Fruit fly (Drosophila melanogaster) whole organism, wandering third instar larva: ENCODE measurements around the gene scpr-C.
A peak's percentile ranks its signal among the peaks of the same experiment; 100 is the strongest.

Experiments used
- Abd-B ChIP-seq: fragments of >200 bp; optimal IDR thresholded peaks from 2 replicates; lab custom pipeline; 2017; ENCODE audit warnings: missing biosample characterization, missing genetic modification characterization
- CG32264 ChIP-seq: fragments of 200-800 bp; sonication (Bioruptor generic); optimal IDR thresholded peaks from 2 replicates; lab custom pipeline; 2016; ENCODE audit warnings: missing biosample characterization, missing genetic modification characterization
- Dfd ChIP-seq: fragments of >200 bp; optimal IDR thresholded peaks from 2 replicates; lab custom pipeline; 2017; ENCODE audit warnings: missing biosample characterization, missing genetic modification characterization
- Dif ChIP-seq: fragments of 200-275, 200-300 bp; sonication (Bioruptor generic); optimal IDR thresholded peaks from 2 replicates; lab custom pipeline; 2018; ENCODE audit warnings: missing biosample characterization, missing genetic modification characterization; ENCODE audit not compliant: partially characterized antibody
- HLH106 ChIP-seq: fragments of 200-800 bp; optimal IDR thresholded peaks from 3 replicates; lab custom pipeline; 2019; ENCODE audit warnings: missing biosample characterization, mild to moderate bottlenecking, missing genetic modification characterization, moderate library complexity
- Hr78 ChIP-seq: fragments of >200 bp; optimal IDR thresholded peaks from 2 replicates; lab custom pipeline; 2017; ENCODE audit warnings: missing biosample characterization, missing genetic modification characterization
- Hr83 ChIP-seq: fragments of 200-300 bp; sonication (Bioruptor generic); optimal IDR thresholded peaks from 2 replicates; lab custom pipeline; 2016; ENCODE audit warnings: missing biosample characterization, mild to moderate bottlenecking, missing genetic modification characterization, moderate library complexity; ENCODE audit not compliant: poor library complexity, severe bottlenecking
- Jra ChIP-seq: sonication (Bioruptor generic); optimal IDR thresholded peaks from 2 replicates; lab custom pipeline; 2016; ENCODE audit warnings: missing biosample characterization, missing genetic modification characterization
- Mio ChIP-seq: sonication (Bioruptor generic); optimal IDR thresholded peaks from 2 replicates; lab custom pipeline; 2016; ENCODE audit warnings: missing biosample characterization, missing genetic modification characterization
- Myc ChIP-seq: fragments of >200 bp; optimal IDR thresholded peaks from 2 replicates; lab custom pipeline; 2017
- Sp1 ChIP-seq: fragments of 200-800 bp; sonication (Bioruptor generic); optimal IDR thresholded peaks from 3 replicates; lab custom pipeline; 2019; ENCODE audit warnings: missing biosample characterization, mild to moderate bottlenecking, missing genetic modification characterization, moderate library complexity
- br ChIP-seq: fragments of 200-800 bp; sonication (Bioruptor generic); optimal IDR thresholded peaks from 2 replicates; lab custom pipeline; 2016; ENCODE audit warnings: missing biosample characterization, missing genetic modification characterization
- dl ChIP-seq, 2 experiments: fragments of 175-275, 200-275 bp in 1 of 2; fragments of 200-275 bp in 1 of 2; sonication (Bioruptor generic); optimal IDR thresholded peaks; lab custom pipeline; 2018; ENCODE audit warnings: mild to moderate bottlenecking in 2 of 2, missing biosample characterization in 2 of 2, missing genetic modification characterization in 2 of 2, moderate library complexity in 2 of 2; ENCODE audit not compliant: partially characterized antibody in 2 of 2, insufficient read depth in 1 of 2
- foxo ChIP-seq, 2 experiments: fragments of 200-800 bp; sonication (Bioruptor generic); optimal IDR thresholded peaks; 2 replicates in 1 of 2; 3 replicates in 1 of 2; lab custom pipeline; 2016 to 2017; ENCODE audit warnings: missing biosample characterization in 2 of 2, missing genetic modification characterization in 2 of 2
- fru ChIP-seq: fragments of 200-800 bp; sonication (Bioruptor generic); optimal IDR thresholded peaks from 3 replicates; lab custom pipeline; 2016; ENCODE audit warnings: missing biosample characterization, mild to moderate bottlenecking, missing genetic modification characterization
- h ChIP-seq: fragments of 200-800 bp; sonication (Bioruptor generic); optimal IDR thresholded peaks from 3 replicates; lab custom pipeline; 2016; ENCODE audit warnings: missing biosample characterization, mild to moderate bottlenecking, missing genetic modification characterization
- rgr ChIP-seq: fragments of 200-800 bp; sonication (Bioruptor generic); optimal IDR thresholded peaks from 3 replicates; lab custom pipeline; 2016; ENCODE audit warnings: missing biosample characterization, mild to moderate bottlenecking, missing genetic modification characterization
- sv ChIP-seq: fragments of 200-800 bp; sonication (Bioruptor generic); optimal IDR thresholded peaks from 3 replicates; lab custom pipeline; 2016; ENCODE audit warnings: missing biosample characterization, missing genetic modification characterization

The scpr-C gene

DNA sequence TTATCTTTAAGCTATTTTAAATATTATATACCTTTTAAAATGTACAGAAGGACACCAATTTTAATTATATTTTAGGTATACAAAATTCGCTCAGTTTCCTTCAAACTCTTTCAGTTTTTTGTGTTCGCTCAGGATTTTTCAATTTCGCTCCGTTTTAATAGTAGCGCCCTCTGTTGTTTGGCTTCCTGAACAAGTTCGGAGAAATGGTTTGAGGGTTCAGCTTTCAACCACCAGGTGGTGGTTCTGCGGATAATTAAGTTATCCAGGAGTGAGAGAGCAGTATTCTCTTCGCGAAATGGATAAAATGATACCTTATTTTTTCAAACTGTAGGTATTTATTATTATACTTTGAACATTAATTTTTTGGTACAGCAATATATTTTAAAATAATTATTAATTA, 43.7 kb downstream of the scpr-C start:
- TF ChIP-seq br (GFP tag; lab: Kevin White, UChicago) (peak; percentile 2), Abd-B (no peak), foxo (GFP tag; optimal IDR thresholded peaks at IDR 0.05; lab: Kevin White, UChicago) (peak in 1 of 2 experiments; percentile 11), rgr (GFP tag; lab: Kevin White, UChicago) (peak; percentile 37), Dif (GFP tag; lab: Kevin White, UChicago) (no peak), fru (GFP tag; lab: Kevin White, UChicago) (peak; percentile 7), Sp1 (peak; percentile 17), HLH106 (peak; percentile 10), h (GFP tag; lab: Kevin White, UChicago) (peak; percentile 15), sv (GFP tag; lab: Kevin White, UChicago) (peak; percentile 7)

DNA sequence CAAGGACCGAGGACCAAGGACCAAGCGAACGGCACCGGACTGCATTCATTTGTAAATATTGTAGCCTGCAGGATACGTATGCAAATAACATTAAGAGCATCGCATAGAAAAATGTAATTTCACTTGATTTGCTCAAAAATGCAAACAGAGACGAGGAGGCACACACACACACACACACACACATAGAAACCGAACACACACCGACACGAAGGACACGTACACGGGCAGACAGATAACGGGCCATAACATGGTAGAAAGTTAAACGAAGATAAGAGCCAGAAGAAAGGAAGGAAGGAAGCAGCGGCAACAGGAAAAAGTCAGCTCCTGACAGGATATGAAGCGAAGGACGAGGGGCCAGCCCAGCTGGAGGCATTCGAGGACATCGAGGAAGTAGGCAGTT, 45.3 kb downstream of the scpr-C start:
- TF ChIP-seq Dfd (GFP tag; lab: Kevin White, UChicago) (peak; percentile 59), CG32264 (no peak), Abd-B (no peak), Jra (GFP tag; lab: Kevin White, UChicago) (no peak), br (GFP tag; lab: Kevin White, UChicago) (no peak), Myc (lab: Kevin White, UChicago) (no peak), h (GFP tag; lab: Kevin White, UChicago) (no peak), sv (GFP tag; lab: Kevin White, UChicago) (no peak), Hr78 (GFP tag; lab: Kevin White, UChicago) (no peak)

DNA sequence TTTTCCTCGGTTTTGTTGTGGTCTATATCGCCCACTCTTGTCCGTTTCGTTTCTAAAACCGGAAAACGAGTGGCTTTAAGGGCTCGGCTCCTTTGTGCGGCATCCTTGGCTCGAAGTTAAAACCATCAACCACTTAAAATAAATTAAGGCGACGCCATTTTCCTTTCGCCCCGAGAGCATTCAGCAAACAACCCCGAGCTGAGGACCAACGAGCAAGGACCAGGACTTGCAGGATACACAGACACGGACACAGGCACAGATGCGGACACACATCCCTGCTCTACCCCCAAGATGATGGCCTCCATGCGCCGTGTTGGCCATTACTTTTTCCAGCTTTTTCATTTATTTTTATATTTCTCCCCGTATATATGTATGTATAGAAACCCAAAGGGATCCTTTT, 47.3 kb downstream of the scpr-C start:
- TF ChIP-seq Hr83 (no peak), Mio (GFP tag; lab: Kevin White, UChicago) (no peak), dl (GFP tag; optimal IDR thresholded peaks at IDR 0.05; lab: Kevin White, UChicago; ENCODE audit: insufficient read depth in 1 of 2, partially characterized antibody in 2 of 2) (no peak)
- TF ChIP-seq, all 38 proteins: peak for 0
